Worm (Caenorhabditis elegans) whole organism, midembryonic: ENCODE data around the gene lin-25.

Experiments
- klf-2 ChIP-seq: fragments of 200-800 bp; sonication (Bioruptor generic); conservative IDR thresholded peaks from 2 replicates; pipeline ENCODE4 v1.3.6; 2022; ENCODE audit warnings: missing genetic modification reagents, missing genetic modification characterization, missing compliant biosample characterization
- tab-1 ChIP-seq: fragments of 200-800 bp; sonication (Bioruptor generic); IDR thresholded peaks from 2 replicates; pipeline ENCODE4 v1.3.6; 2022; ENCODE audit warnings: missing genetic modification characterization, missing compliant biosample characterization
- ztf-29 ChIP-seq: fragments of 200-800 bp; sonication (Bioruptor generic); IDR thresholded peaks from 2 replicates; pipeline ENCODE4 v1.3.6; 2022; ENCODE audit warnings: missing genetic modification reagents, missing genetic modification characterization, missing compliant biosample characterization

DNA sequence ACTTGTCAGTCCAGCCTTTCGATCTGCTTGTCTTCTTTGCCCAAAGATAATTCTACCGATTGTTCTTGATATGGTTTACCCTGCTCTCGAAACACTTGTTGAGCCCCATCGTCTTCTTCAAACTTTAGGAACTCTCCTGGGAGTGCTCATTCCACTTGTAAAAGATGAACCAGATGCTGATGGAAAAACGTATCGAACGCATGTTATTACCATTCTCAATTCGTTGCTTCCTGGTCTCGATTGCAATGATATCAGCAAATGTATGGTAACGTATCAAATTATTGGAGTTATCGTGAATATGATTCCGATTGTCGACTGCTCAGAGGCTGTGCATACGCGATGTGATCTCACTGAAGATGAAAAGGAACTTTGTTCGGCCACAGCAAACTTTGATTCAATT lies 47.9 kb upstream of the lin-25 start:
- TF ChIP-seq ztf-29 (GFP tag; lab: Robert Waterston, UW), result no peak
- TF ChIP-seq klf-2, result no peak
- no peak for TF ChIP-seq tab-1 (GFP tag; lab: Robert Waterston, UW)
